Worm (Caenorhabditis elegans): ENCODE results near the gene spp-4.
A peak's percentile ranks its signal among the peaks of the same experiment; 100 is the strongest.
"Not testable (repeated sequence)": the region's sequence is repeated elsewhere in the genome, so short reads cannot be mapped to it uniquely, and the experiment has no call there.

Gene spp-4

ce11 chrX:7318639-7319038 lies at the start of gene spp-4:
Gene spp-4 (minus strand): TSS chrX:7318756.
- TF ChIP-seq him-1 (tag; optimal IDR thresholded peaks at IDR 0.05), result no peak
- no peak for TF ChIP-seq W03F9.2 (tag; optimal IDR thresholded peaks at IDR 0.05)
- no peak for TF ChIP-seq dao-5 (tag; optimal IDR thresholded peaks at IDR 0.05)

ce11 chrX:7365267-7365666 lies 46.7 kb upstream of the spp-4 start, which contains the start of gene C56G3.2:
Gene C56G3.2 (plus strand): TSS chrX:7365567.
- TF ChIP-seq W03F9.2, him-1, dao-5 (tag; optimal IDR thresholded peaks at IDR 0.05): not testable (repeated sequence)

ce11 chrX:7343747-7344146 lies 25.2 kb upstream of the spp-4 start, which contains the start of gene C07D8.5:
Gene C07D8.5 (plus strand): TSS chrX:7344047.
- TF ChIP-seq him-1 (tag; optimal IDR thresholded peaks at IDR 0.05) (no peak), W03F9.2 (tag; optimal IDR thresholded peaks at IDR 0.05) (no peak)

ce11 chrX:7343218-7343617 lies 24.7 kb upstream of the spp-4 start:
- no peak for TF ChIP-seq W03F9.2 (tag; optimal IDR thresholded peaks at IDR 0.05)

ce11 chrX:7340915-7341559 lies 22.5 kb upstream of the spp-4 start, which contains the start of gene C07D8.6:
Gene C07D8.6 (plus strand): TSS chrX:7341509.
- TF ChIP-seq him-1 (tag; optimal IDR thresholded peaks at IDR 0.05) (no peak), W03F9.2 (tag; optimal IDR thresholded peaks at IDR 0.05) (peak; percentile 66)

ce11 chrX:7340394-7340793 lies 21.8 kb upstream of the spp-4 start:
- TF ChIP-seq dao-5 (tag; optimal IDR thresholded peaks at IDR 0.05) (no peak), W03F9.2 (tag; optimal IDR thresholded peaks at IDR 0.05) (no peak)

- peak; percentile 82 for TF ChIP-seq him-1 (tag; optimal IDR thresholded peaks at IDR 0.05)
- TF ChIP-seq W03F9.2 (tag; optimal IDR thresholded peaks at IDR 0.05), result peak; percentile 59
- no peak for TF ChIP-seq dao-5 (tag; optimal IDR thresholded peaks at IDR 0.05)
Measured at ce11 chrX:7334302-7334724, 15.8 kb upstream of the spp-4 start, which contains the start of gene epg-7. Gene epg-7 (plus strand): TSS chrX:7334714.

- TF ChIP-seq him-1 (tag; optimal IDR thresholded peaks at IDR 0.05) (no peak), W03F9.2 (tag; optimal IDR thresholded peaks at IDR 0.05) (no peak), dao-5 (tag; optimal IDR thresholded peaks at IDR 0.05) (no peak)
Measured at ce11 chrX:7330685-7331196, 12.2 kb upstream of the spp-4 start, which contains the start of gene ttr-30. Gene ttr-30 (plus strand): TSS chrX:7330949.

ce11 chrX:7329601-7330000 lies 11.0 kb upstream of the spp-4 start, which contains the start of gene ttr-59:
Gene ttr-59 (plus strand): TSS chrX:7329818.
- TF ChIP-seq W03F9.2 (tag; optimal IDR thresholded peaks at IDR 0.05), result no peak
- no peak for TF ChIP-seq him-1 (tag; optimal IDR thresholded peaks at IDR 0.05)
- no peak for TF ChIP-seq dao-5 (tag; optimal IDR thresholded peaks at IDR 0.05)

- no peak for TF ChIP-seq W03F9.2 (tag; optimal IDR thresholded peaks at IDR 0.05)
Measured at ce11 chrX:7328065-7328564, 9.6 kb upstream of the spp-4 start.

- TF ChIP-seq W03F9.2 (tag; optimal IDR thresholded peaks at IDR 0.05) (no peak), him-1 (tag; optimal IDR thresholded peaks at IDR 0.05) (peak; percentile 36), dao-5 (tag; optimal IDR thresholded peaks at IDR 0.05) (no peak)
Measured at ce11 chrX:7326967-7327651, 8.6 kb upstream of the spp-4 start, which contains the start of gene sng-1. Gene sng-1 (plus strand): TSS chrX:7327601.

- peak; percentile 48 for TF ChIP-seq dao-5 (tag; optimal IDR thresholded peaks at IDR 0.05)
- no peak for TF ChIP-seq him-1 (tag; optimal IDR thresholded peaks at IDR 0.05)
- TF ChIP-seq W03F9.2 (tag; optimal IDR thresholded peaks at IDR 0.05), result no peak
Measured at ce11 chrX:7323604-7324003, 5.0 kb upstream of the spp-4 start.

- TF ChIP-seq dao-5 (tag; optimal IDR thresholded peaks at IDR 0.05) (no peak), him-1 (tag; optimal IDR thresholded peaks at IDR 0.05) (no peak), W03F9.2 (tag; optimal IDR thresholded peaks at IDR 0.05) (no peak)
Measured at ce11 chrX:7322323-7322722, 3.8 kb upstream of the spp-4 start, which contains the start of gene T08A9.13. Gene T08A9.13 (minus strand): TSS chrX:7322423.

ce11 chrX:7320115-7320711 lies 1.7 kb upstream of the spp-4 start, which contains the start of gene spp-5:
Gene spp-5 (minus strand): TSS chrX:7320354.
- TF ChIP-seq dao-5 (tag; optimal IDR thresholded peaks at IDR 0.05) (no peak), W03F9.2 (tag; optimal IDR thresholded peaks at IDR 0.05) (peak; percentile 18)

Data from whole organism, L4/young adult.